Worm (Caenorhabditis elegans) whole organism, early embryonic: Measurements from ENCODE around the gene dhs-14.

Experiments
- B0310.2 ChIP-seq: sonication (generic microtip); optimal IDR thresholded peaks from 2 replicates; lab custom pipeline; 2016; ENCODE audit warnings: mild to moderate bottlenecking, missing genetic modification characterization, missing compliant biosample characterization
- F13C5.2 ChIP-seq: sonication (generic microtip); optimal IDR thresholded peaks from 2 replicates; lab custom pipeline; 2017; ENCODE audit warnings: mild to moderate bottlenecking, missing genetic modification characterization, inconsistent platforms, missing compliant biosample characterization
- aly-1 ChIP-seq: sonication (generic microtip); optimal IDR thresholded peaks from 2 replicates; lab custom pipeline; 2016; ENCODE audit warnings: missing genetic modification characterization, missing compliant biosample characterization
- ama-1 ChIP-seq: fragments of 150-350 bp; optimal IDR thresholded peaks from 2 replicates; lab custom pipeline; 2014
- ceh-13 ChIP-seq: fragments of 200-800 bp; sonication (Bioruptor generic); optimal IDR thresholded peaks from 2 replicates; lab custom pipeline; 2018; ENCODE audit warnings: mild to moderate bottlenecking, missing genetic modification characterization, missing compliant biosample characterization
- ceh-36 ChIP-seq: sonication (generic microtip); optimal IDR thresholded peaks from 2 replicates; lab custom pipeline; 2016; ENCODE audit warnings: missing genetic modification characterization, inconsistent platforms, missing compliant biosample characterization
- flt-1 ChIP-seq: fragments of 200-800 bp; sonication (Bioruptor generic); IDR thresholded peaks from 2 replicates; pipeline ENCODE4 v1.3.6; 2022; ENCODE audit warnings: missing genetic modification characterization, missing compliant biosample characterization
- hmbx-1 ChIP-seq: sonication (generic microtip); optimal IDR thresholded peaks from 2 replicates; lab custom pipeline; 2016; ENCODE audit warnings: mild to moderate bottlenecking, missing genetic modification characterization, missing compliant biosample characterization
- hmg-4 ChIP-seq: fragments of 200-800 bp; sonication (Bioruptor generic); optimal IDR thresholded peaks from 2 replicates; lab custom pipeline; 2018; ENCODE audit warnings: mild to moderate bottlenecking, missing genetic modification characterization, missing compliant biosample characterization
- pes-1 ChIP-seq: fragments of 200-800 bp; sonication (Bioruptor generic); IDR thresholded peaks from 2 replicates; pipeline ENCODE4 v1.3.6; 2022; ENCODE audit warnings: missing genetic modification reagents, missing genetic modification characterization, missing compliant biosample characterization
- sea-1 ChIP-seq: fragments of 200-800 bp; sonication (Bioruptor generic); conservative IDR thresholded peaks from 2 replicates; pipeline ENCODE4 v1.3.6; 2022; ENCODE audit warnings: missing genetic modification characterization, missing compliant biosample characterization
- tbx-11 ChIP-seq: fragments of 200-800 bp; sonication (Bioruptor generic); IDR thresholded peaks from 2 replicates; pipeline ENCODE4 v1.3.6; 2022; ENCODE audit warnings: missing genetic modification characterization, missing compliant biosample characterization
- tbx-37 ChIP-seq: fragments of 200-800 bp; sonication (Bioruptor generic); conservative IDR thresholded peaks from 2 replicates; pipeline ENCODE4 v1.3.6; 2022; ENCODE audit warnings: missing genetic modification reagents, missing genetic modification characterization, missing compliant biosample characterization
- tra-4 ChIP-seq: sonication (generic microtip); optimal IDR thresholded peaks from 2 replicates; lab custom pipeline; 2017; ENCODE audit warnings: missing genetic modification characterization, missing compliant biosample characterization

ce11 chrV:2738174-2738573, 26.8 kb downstream of the dhs-14 start, which contains the start of gene srg-56:
- TF ChIP-seq tbx-11 (GFP tag; lab: Robert Waterston, UW), result no peak
- no peak for TF ChIP-seq ama-1 (lab: Kevin White, UChicago)
- TF ChIP-seq hmbx-1, result no peak
- no peak for TF ChIP-seq hmg-4 (GFP tag; lab: Kevin White, UChicago)
- TF ChIP-seq ceh-13, result no peak
- no peak for TF ChIP-seq pes-1 (GFP tag; lab: Robert Waterston, UW)
- no peak for TF ChIP-seq ceh-36 (tag; lab: Kevin White, UChicago)
- no peak for TF ChIP-seq flt-1
- TF ChIP-seq aly-1 (tag; lab: Kevin White, UChicago), result no peak
- no peak for TF ChIP-seq B0310.2 (tag; lab: Kevin White, UChicago)
- TF ChIP-seq tbx-37 (GFP tag; lab: Robert Waterston, UW), result no peak
- TF ChIP-seq F13C5.2 (tag; lab: Kevin White, UChicago), result no peak
- TF ChIP-seq sea-1, result no peak
- no peak for TF ChIP-seq tra-4
